Worm (Caenorhabditis elegans) whole organism, L1 larva: Measurements from ENCODE around the gene C01G12.3.
A peak's percentile ranks its signal among the peaks of the same experiment; 100 is the strongest.

Experiments used
- C16A3.4 ChIP-seq: fragments of 150-350 bp; optimal IDR thresholded peaks from 2 replicates; lab custom pipeline; 2014; ENCODE audit warnings: missing biosample characterization, missing genetic modification characterization
- F16B12.6 ChIP-seq: fragments of 150-350 bp; optimal IDR thresholded peaks from 2 replicates; lab custom pipeline; 2014; ENCODE audit warnings: missing biosample characterization, missing genetic modification characterization
- Y116A8C.19 ChIP-seq: sonication (generic microtip); optimal IDR thresholded peaks from 2 replicates; lab custom pipeline; 2016; ENCODE audit warnings: missing compliant biosample characterization, missing genetic modification characterization, borderline replicate concordance
- aha-1 ChIP-seq: fragments of 150-350 bp; optimal IDR thresholded peaks from 2 replicates; lab custom pipeline; 2014; ENCODE audit warnings: missing biosample characterization, missing genetic modification characterization
- ama-1 ChIP-seq: fragments of 150-350 bp; optimal IDR thresholded peaks from 2 replicates; lab custom pipeline; 2014
- ceh-63 ChIP-seq: fragments of 200-800 bp; sonication (Bioruptor generic); optimal IDR thresholded peaks from 2 replicates; lab custom pipeline; 2018; ENCODE audit warnings: mild to moderate bottlenecking, missing genetic modification characterization, missing compliant biosample characterization
- ceh-8 ChIP-seq: fragments of 200-800 bp; sonication (Bioruptor generic); optimal IDR thresholded peaks from 2 replicates; lab custom pipeline; 2018; ENCODE audit warnings: mild to moderate bottlenecking, missing genetic modification characterization, moderate library complexity, missing compliant biosample characterization
- ceh-88 ChIP-seq: fragments of 200-800 bp; sonication (Bioruptor generic); IDR thresholded peaks from 2 replicates; pipeline ENCODE4 v1.3.6; 2022; ENCODE audit warnings: missing genetic modification characterization, missing compliant biosample characterization
- dpl-1 ChIP-seq, 3 experiments: fragments of 150-350 bp in 2 of 3; sonication (generic microtip) in 1 of 3; optimal IDR thresholded peaks; 2 replicates each; lab custom pipeline; 2014 to 2017; ENCODE audit warnings: missing biosample characterization in 3 of 3, missing genetic modification characterization in 3 of 3, missing genetic modification reagents in 3 of 3
- efl-1 ChIP-seq, 4 experiments: fragments of 150-350 bp; optimal IDR thresholded peaks in 3 of 4; peaks in 1 of 4; 1 replicate in 1 of 4; 2 replicates in 3 of 4; lab custom pipeline; 2014; ENCODE audit warnings: missing biosample characterization in 2 of 4, missing genetic modification characterization in 2 of 4, missing genetic modification reagents in 2 of 4
- efl-3 ChIP-seq: fragments of 200-800 bp; sonication (Bioruptor generic); optimal IDR thresholded peaks from 2 replicates; lab custom pipeline; 2018; ENCODE audit warnings: mild to moderate bottlenecking, missing genetic modification characterization, missing compliant biosample characterization
- egl-13 ChIP-seq: sonication (generic microtip); optimal IDR thresholded peaks from 2 replicates; lab custom pipeline; 2016; ENCODE audit warnings: missing genotype, missing genetic modification reagents, missing genetic modification characterization, missing compliant biosample characterization
- fkh-4 ChIP-seq: sonication (generic microtip); optimal IDR thresholded peaks from 2 replicates; lab custom pipeline; 2016; ENCODE audit warnings: missing compliant biosample characterization, missing genetic modification characterization, borderline replicate concordance
- grh-1 ChIP-seq: fragments of 200-800 bp; sonication (Bioruptor generic); IDR thresholded peaks from 2 replicates; pipeline ENCODE4 v1.3.6; 2022; ENCODE audit warnings: missing genetic modification reagents, missing genetic modification characterization, missing compliant biosample characterization
- hlh-4 ChIP-seq: sonication (generic microtip); optimal IDR thresholded peaks from 2 replicates; lab custom pipeline; 2016; ENCODE audit warnings: mild to moderate bottlenecking, missing genetic modification characterization, missing compliant biosample characterization
- jun-1 ChIP-seq: fragments of 150-350 bp; optimal IDR thresholded peaks from 2 replicates; lab custom pipeline; 2014; ENCODE audit warnings: missing biosample characterization, missing genetic modification reagents, missing genetic modification characterization
- lin-13 ChIP-seq: fragments of 150-350 bp; optimal IDR thresholded peaks from 2 replicates; lab custom pipeline; 2014; ENCODE audit warnings: missing biosample characterization, missing genetic modification reagents, missing genetic modification characterization
- lin-14 ChIP-seq: fragments of 200-800 bp; sonication (Bioruptor generic); optimal IDR thresholded peaks from 2 replicates; lab custom pipeline; 2018; ENCODE audit warnings: mild to moderate bottlenecking, missing genetic modification characterization, moderate library complexity, missing compliant biosample characterization
- mep-1 ChIP-seq: fragments of 150-350 bp; optimal IDR thresholded peaks from 2 replicates; lab custom pipeline; 2014; ENCODE audit warnings: missing biosample characterization, missing genetic modification characterization
- nhr-11 ChIP-seq: fragments of 150-350 bp; optimal IDR thresholded peaks from 2 replicates; lab custom pipeline; 2014; ENCODE audit warnings: missing biosample characterization, missing genetic modification characterization
- nhr-19 ChIP-seq: fragments of 200-800 bp; sonication (Bioruptor generic); conservative IDR thresholded peaks from 2 replicates; pipeline ENCODE4 v1.3.6; 2022; ENCODE audit warnings: missing genetic modification characterization, missing compliant biosample characterization
- nhr-237 ChIP-seq: fragments of 150-350 bp; optimal IDR thresholded peaks from 2 replicates; lab custom pipeline; 2014; ENCODE audit warnings: missing biosample characterization, missing genetic modification characterization
- nhr-47 ChIP-seq: sonication (generic microtip); optimal IDR thresholded peaks from 2 replicates; lab custom pipeline; 2016; ENCODE audit warnings: mild to moderate bottlenecking, missing genetic modification characterization, moderate library complexity, missing compliant biosample characterization
- nhr-77 ChIP-seq: fragments of 150-350 bp; optimal IDR thresholded peaks from 2 replicates; lab custom pipeline; 2014; ENCODE audit warnings: missing biosample characterization, missing genetic modification characterization
- nhr-84 ChIP-seq: sonication (generic microtip); optimal IDR thresholded peaks from 2 replicates; lab custom pipeline; 2017; ENCODE audit warnings: missing biosample characterization, missing genetic modification characterization
- pag-3 ChIP-seq: sonication (generic microtip); optimal IDR thresholded peaks from 2 replicates; lab custom pipeline; 2017; ENCODE audit warnings: missing genetic modification characterization, mild to moderate bottlenecking, missing compliant biosample characterization, antibody characterized with exemption, borderline replicate concordance; ENCODE audit not compliant: insufficient read depth
- pax-3 ChIP-seq: fragments of 200-800 bp; sonication (Bioruptor generic); optimal IDR thresholded peaks from 2 replicates; lab custom pipeline; 2018; ENCODE audit warnings: mild to moderate bottlenecking, missing genetic modification characterization, moderate library complexity, missing compliant biosample characterization
- snpc-4 ChIP-seq: fragments of 150-350 bp; optimal IDR thresholded peaks from 2 replicates; lab custom pipeline; 2014; ENCODE audit warnings: missing biosample characterization, missing genetic modification characterization
- snu-23 ChIP-seq: sonication (generic microtip); optimal IDR thresholded peaks from 2 replicates; lab custom pipeline; 2016; ENCODE audit warnings: missing genetic modification characterization, missing compliant biosample characterization
- sox-4 ChIP-seq: sonication (generic microtip); optimal IDR thresholded peaks from 2 replicates; lab custom pipeline; 2016; ENCODE audit warnings: missing genetic modification characterization, missing compliant biosample characterization
- sptf-1 ChIP-seq: fragments of 150-350 bp; optimal IDR thresholded peaks from 2 replicates; lab custom pipeline; 2014; ENCODE audit warnings: missing biosample characterization, missing genetic modification characterization
- tbx-2 ChIP-seq: sonication (generic microtip); optimal IDR thresholded peaks from 2 replicates; lab custom pipeline; 2016; ENCODE audit warnings: missing genetic modification characterization, missing compliant biosample characterization
- tlp-1 ChIP-seq: fragments of 150-350 bp; optimal IDR thresholded peaks from 2 replicates; lab custom pipeline; 2014; ENCODE audit warnings: missing biosample characterization, missing genetic modification characterization
- unc-130 ChIP-seq: fragments of 150-350 bp; optimal IDR thresholded peaks from 2 replicates; lab custom pipeline; 2017; ENCODE audit warnings: missing biosample characterization, missing genetic modification characterization, inconsistent platforms
- unc-62 ChIP-seq: fragments of 150-350 bp; optimal IDR thresholded peaks from 2 replicates; lab custom pipeline; 2014; ENCODE audit warnings: missing biosample characterization, missing genetic modification reagents, missing genetic modification characterization

The C01G12.3 gene

ce11 chrII:14588162-14588561 lies 6.1 kb upstream of the C01G12.3 start, which contains the start of gene nspb-10:
Gene nspb-10, minus strand, starts transcription at chrII:14588262.
- TF ChIP-seq unc-130 (tag; lab: Kevin White, UChicago) (no peak), aha-1 (tag; lab: Kevin White, UChicago) (no peak), C16A3.4 (tag; lab: Kevin White, UChicago) (no peak), nhr-237 (tag; lab: Kevin White, UChicago) (no peak), jun-1 (no peak), ama-1 (no peak), Y116A8C.19 (tag; lab: Kevin White, UChicago) (no peak), nhr-19 (GFP tag; lab: Robert Waterston, UW) (no peak), nhr-47 (tag; lab: Kevin White, UChicago) (no peak), tbx-2 (no peak), mep-1 (tag; lab: Kevin White, UChicago) (no peak), ceh-63 (GFP tag; lab: Kevin White, UChicago) (no peak), pag-3 (no peak), ceh-8 (GFP tag; lab: Kevin White, UChicago) (no peak), tlp-1 (no peak), pax-3 (tag; lab: Kevin White, UChicago) (no peak), egl-13 (tag; lab: Kevin White, UChicago) (no peak), F16B12.6 (tag; lab: Kevin White, UChicago) (no peak)

ce11 chrII:14587407-14587806 lies 5.3 kb upstream of the C01G12.3 start, which contains the start of gene C01G12.5:
Gene C01G12.5, minus strand, starts transcription at chrII:14587507.
- TF ChIP-seq snpc-4 (no peak), snu-23 (GFP tag; lab: Kevin White, UChicago) (no peak), lin-14 (GFP tag; lab: Kevin White, UChicago) (no peak), unc-62 (no peak), hlh-4 (tag; lab: Kevin White, UChicago) (no peak), nhr-11 (tag; lab: Kevin White, UChicago) (no peak), efl-1 (optimal IDR thresholded peaks at IDR 0.05; lab: Kevin White, UChicago) (no peak), efl-1 (GFP tag; optimal IDR thresholded peaks at IDR 0.05 in 1 of 2; lab: Kevin White, UChicago) (no peak), sptf-1 (no peak), efl-3 (GFP tag; lab: Kevin White, UChicago) (no peak), lin-13 (GFP tag; lab: Kevin White, UChicago) (no peak), dpl-1 (GFP tag; optimal IDR thresholded peaks at IDR 0.05; lab: Kevin White, UChicago) (no peak), grh-1 (GFP tag; lab: Robert Waterston, UW) (no peak), C16A3.4 (tag; lab: Kevin White, UChicago) (no peak), sox-4 (tag; lab: Kevin White, UChicago) (no peak), fkh-4 (tag; lab: Kevin White, UChicago) (no peak)

ce11 chrII:14580549-14580948 lies 1.6 kb downstream of the C01G12.3 start, which contains the start of the genes nspb-8 and nspb-9:
Gene nspb-8, minus strand, starts transcription at chrII:14580649.
Gene nspb-9, plus strand, starts transcription at chrII:14580859.
- TF ChIP-seq nhr-84 (tag; lab: Kevin White, UChicago) (no peak), ama-1 (no peak), nhr-77 (tag; lab: Kevin White, UChicago) (no peak), unc-62 (no peak), efl-1 (optimal IDR thresholded peaks at IDR 0.05; lab: Kevin White, UChicago) (no peak), efl-1 (GFP tag; optimal IDR thresholded peaks at IDR 0.05 in 1 of 2; lab: Kevin White, UChicago) (peak in 1 of 2 experiments; percentile 62), fkh-4 (tag; lab: Kevin White, UChicago) (no peak)
- TF ChIP-seq, all 84 proteins: peak for 1

- TF ChIP-seq efl-1 (optimal IDR thresholded peaks at IDR 0.05; lab: Kevin White, UChicago): no peak
- peak in 1 of 2 experiments; percentile 51 for TF ChIP-seq efl-1 (GFP tag; optimal IDR thresholded peaks at IDR 0.05 in 1 of 2; lab: Kevin White, UChicago)
- no peak for TF ChIP-seq ceh-88
Observed at ce11 chrII:14578716-14579115, 3.4 kb downstream of the C01G12.3 start, which contains the start of gene C01G12.9. Gene C01G12.9, plus strand, starts transcription at chrII:14579016.
